Fruit fly (Drosophila melanogaster): Measurements from ENCODE around the gene CG13068.
A peak's percentile ranks its signal among the peaks of the same experiment; 100 is the strongest.

The CG13068 gene

dm6 chr3L:16228659-16229205, 40.5 kb upstream of the CG13068 start, which contains the start of gene Tmx3 (continued):
- TF ChIP-seq Ada2b (GFP tag; IDR thresholded peaks at IDR 0.05) (peak; percentile 68), ssp (GFP tag; IDR thresholded peaks at IDR 0.05) (peak; percentile 88), nerfin-1 (tag; optimal IDR thresholded peaks at IDR 0.05) (peak; percentile 95), Hmx (GFP tag; optimal IDR thresholded peaks at IDR 0.05) (no peak), Xbp1 (GFP tag; optimal IDR thresholded peaks at IDR 0.05) (peak; percentile 93), CG4617 (GFP tag; optimal IDR thresholded peaks at IDR 0.05; ENCODE audit: borderline replicate concordance) (peak; percentile 90), corto (GFP tag; optimal IDR thresholded peaks at IDR 0.05) (peak; percentile 62), sr (GFP tag; IDR thresholded peaks at IDR 0.05) (peak; percentile 32; the same call in 1 of the 3 replicates), onecut (GFP tag; IDR thresholded peaks at IDR 0.05) (peak; percentile 67), CG3847 (GFP tag; IDR thresholded peaks at IDR 0.05) (peak; percentile 94), Kr (GFP tag; optimal IDR thresholded peaks at IDR 0.05) (no peak), CG1603 (tag; optimal IDR thresholded peaks at IDR 0.05) (peak; percentile 38), ro (GFP tag; IDR thresholded peaks at IDR 0.05) (peak; percentile 85), toy (GFP tag; IDR thresholded peaks at IDR 0.05) (peak; percentile 72; the same call in 1 of the 2 replicates), CG14965 (GFP tag; optimal IDR thresholded peaks at IDR 0.05; ENCODE audit: borderline replicate concordance) (no peak), knrl (GFP tag; IDR thresholded peaks at IDR 0.05; ENCODE audit: partially characterized antibody) (no peak; the same call in 2 of the 3 replicates), nmo (GFP tag; optimal IDR thresholded peaks at IDR 0.05) (peak; percentile 96), vnd (GFP tag; IDR thresholded peaks at IDR 0.05; ENCODE audit: partially characterized antibody) (no peak), CG12769 (tag; optimal IDR thresholded peaks at IDR 0.05) (no peak), Eip74EF (GFP tag; optimal IDR thresholded peaks at IDR 0.05) (no peak), E2f1 (GFP tag; IDR thresholded peaks at IDR 0.05) (peak; percentile 92), Neu2 (GFP tag; optimal IDR thresholded peaks at IDR 0.05; ENCODE audit: borderline replicate concordance) (no peak), nerfin-2 (GFP tag; IDR thresholded peaks at IDR 0.05; ENCODE audit: partially characterized antibody) (no peak), Adf1 (GFP tag; IDR thresholded peaks at IDR 0.05) (peak; percentile 62), dmrt11E (tag; optimal IDR thresholded peaks at IDR 0.05) (peak; percentile 89), Lim3 (GFP tag; IDR thresholded peaks at IDR 0.05) (0 out of 2 replicates have a peak, but pooled peaks have one; percentile 32), ken (GFP tag; IDR thresholded peaks at IDR 0.05) (peak; percentile 92), sna (GFP tag; IDR thresholded peaks at IDR 0.05; ENCODE audit: partially characterized antibody) (no peak), CG13424 (tag; optimal IDR thresholded peaks at IDR 0.05) (peak; percentile 92), Sox100B (GFP tag; optimal IDR thresholded peaks at IDR 0.05) (peak; percentile 75), MESR4 (GFP tag; optimal IDR thresholded peaks at IDR 0.05) (no peak), Doc2 (GFP tag; IDR thresholded peaks at IDR 0.05) (no peak), nom (GFP tag; optimal IDR thresholded peaks at IDR 0.05) (peak; percentile 51), CG1233 (GFP tag; optimal IDR thresholded peaks at IDR 0.05) (peak; percentile 85), Sry-δ (GFP tag; optimal IDR thresholded peaks at IDR 0.05) (peak; percentile 26), wor (GFP tag; IDR thresholded peaks at IDR 0.05) (peak; percentile 79), CG7928 (GFP tag; optimal IDR thresholded peaks at IDR 0.05) (peak; percentile 33), CG12391 (tag; optimal IDR thresholded peaks at IDR 0.05) (peak; percentile 96), Usf (GFP tag; optimal IDR thresholded peaks at IDR 0.05) (peak; percentile 81), trh (GFP tag; optimal IDR thresholded peaks at IDR 0.05) (peak; percentile 77), CG3995 (GFP tag; optimal IDR thresholded peaks at IDR 0.05) (no peak), CG14860 (GFP tag; IDR thresholded peaks at IDR 0.05; ENCODE audit: partially characterized antibody) (no peak), CG1529 (GFP tag; optimal IDR thresholded peaks at IDR 0.05) (peak; percentile 21), oc (tag; optimal IDR thresholded peaks at IDR 0.05) (peak; percentile 78), CG14441 (GFP tag; IDR thresholded peaks at IDR 0.05) (peak; percentile 94), CG12659 (GFP tag; optimal IDR thresholded peaks at IDR 0.05) (peak; percentile 92), CTCF (GFP tag; optimal IDR thresholded peaks at IDR 0.05) (no peak), D (optimal IDR thresholded peaks at IDR 0.05) (no peak), D (GFP tag; optimal IDR thresholded peaks at IDR 0.05) (peak; percentile 68), CG17359 (tag; optimal IDR thresholded peaks at IDR 0.05) (peak; percentile 90)
